Worm (Caenorhabditis elegans): ENCODE data around the gene ndx-9.

DNA sequence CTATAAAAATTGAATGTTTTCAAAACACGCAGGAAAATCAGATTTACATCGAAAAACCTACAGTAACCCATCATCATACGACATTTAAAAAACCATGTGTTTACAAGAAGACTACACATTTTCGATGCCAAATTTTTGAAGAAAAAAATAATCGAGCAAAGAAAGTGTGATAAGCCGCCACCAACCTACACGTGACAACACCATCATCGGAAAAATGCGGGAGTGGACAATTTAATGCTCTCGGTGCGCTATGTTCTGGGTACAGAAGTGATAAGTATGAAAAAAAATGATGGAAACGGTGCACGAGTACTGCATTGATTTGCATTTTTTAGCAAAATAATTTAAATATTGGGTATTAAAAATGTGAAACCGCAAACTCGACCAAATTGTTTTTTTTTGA, 47.1 kb downstream of the ndx-9 start:
- TF ChIP-seq sea-2 (GFP tag; IDR thresholded peaks at IDR 0.05) (no peak), nfya-1 (tag; optimal IDR thresholded peaks at IDR 0.05; ENCODE audit: borderline replicate concordance, insufficient read depth) (no peak), lin-35 (GFP tag; optimal IDR thresholded peaks at IDR 0.05) (no peak), D2030.7 (GFP tag; IDR thresholded peaks at IDR 0.05) (no peak), attf-3 (GFP tag; conservative IDR thresholded peaks at IDR 0.05) (no peak)
